Worm (Caenorhabditis elegans): ENCODE measurements around the gene T25F10.1.

Gene T25F10.1

DNA sequence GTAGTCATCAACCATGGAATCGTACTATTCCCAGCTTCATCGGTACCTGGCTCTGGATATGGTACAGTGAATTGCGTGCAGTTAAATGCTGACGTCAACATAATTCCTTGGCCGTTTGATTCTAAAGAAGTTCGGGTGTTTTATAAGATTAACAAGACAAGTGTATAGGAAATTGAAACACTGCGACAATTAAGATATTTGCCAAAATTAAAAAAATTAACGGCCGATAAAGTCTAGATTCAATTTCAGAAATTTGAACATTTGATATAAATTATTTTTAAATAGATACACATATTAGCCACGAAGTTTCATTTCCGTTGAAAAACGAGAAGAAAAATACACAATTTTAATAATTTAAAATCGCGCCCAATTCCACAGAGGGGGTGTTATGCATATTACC lies 38.0 kb downstream of the T25F10.1 start, which contains the start of gene dmsr-12:
dmsr-12 (minus strand) TSS at position 101 of the 400 bp plus-strand sequence.
- no peak for TF ChIP-seq nhr-77 (tag; optimal IDR thresholded peaks at IDR 0.05)
- TF ChIP-seq ZK546.5 (tag; optimal IDR thresholded peaks at IDR 0.05), result no peak
- TF ChIP-seq nhr-76 (tag; optimal IDR thresholded peaks at IDR 0.05), result no peak
- TF ChIP-seq lsy-2 (tag; optimal IDR thresholded peaks at IDR 0.05), result no peak
- TF ChIP-seq tra-1 (GFP tag; IDR thresholded peaks at IDR 0.05), result no peak
- TF ChIP-seq fkh-10 (GFP tag; optimal IDR thresholded peaks at IDR 0.05), result no peak
- TF ChIP-seq nhr-11 (tag; optimal IDR thresholded peaks at IDR 0.05), result no peak
- no peak for TF ChIP-seq nhr-28 (tag; optimal IDR thresholded peaks at IDR 0.05)
- no peak for TF ChIP-seq F37D6.2 (tag; optimal IDR thresholded peaks at IDR 0.05)
- TF ChIP-seq lin-39 (tag; optimal IDR thresholded peaks at IDR 0.05), result no peak
- TF ChIP-seq mxl-2 (GFP tag; conservative IDR thresholded peaks at IDR 0.05), result no peak
- TF ChIP-seq F49E8.2 (tag; optimal IDR thresholded peaks at IDR 0.05; ENCODE audit: borderline replicate concordance), result no peak
- no peak for TF ChIP-seq ztf-11 (tag; optimal IDR thresholded peaks at IDR 0.05)
- TF ChIP-seq dmd-8 (GFP tag; IDR thresholded peaks at IDR 0.05), result no peak
- TF ChIP-seq spr-3 (GFP tag; optimal IDR thresholded peaks at IDR 0.05), result no peak
- no peak for TF ChIP-seq lin-38 (GFP tag; IDR thresholded peaks at IDR 0.05)
- no peak for TF ChIP-seq mdt-29 (GFP tag; IDR thresholded peaks at IDR 0.05)
- no peak for TF ChIP-seq ceh-20 (GFP tag; IDR thresholded peaks at IDR 0.05)
- TF ChIP-seq ceh-44 (GFP tag; IDR thresholded peaks at IDR 0.05), result no peak
- no peak for TF ChIP-seq mes-2 (tag; optimal IDR thresholded peaks at IDR 0.05; ENCODE audit: poor library complexity, severe bottlenecking)

ce11 chrV:6808962-6809361 lies 40.7 kb downstream of the T25F10.1 start, which contains the start of gene dmsr-16:
Gene dmsr-16 (minus strand): TSS chrV:6809062.
- TF ChIP-seq nhr-6 (tag; optimal IDR thresholded peaks at IDR 0.05), result no peak
- peak in 1 of 2 experiments; percentile 34 for TF ChIP-seq unc-62 (GFP tag; optimal IDR thresholded peaks at IDR 0.05 in 1 of 2)
- TF ChIP-seq unc-62 (tag; optimal IDR thresholded peaks at IDR 0.05), result no peak

- peak; percentile 71 for TF ChIP-seq pqm-1 (tag; optimal IDR thresholded peaks at IDR 0.05)
- TF ChIP-seq T20F7.1 (GFP tag; optimal IDR thresholded peaks at IDR 0.05), result no peak
- TF ChIP-seq nhr-28 (tag; optimal IDR thresholded peaks at IDR 0.05), result peak; percentile 73
- no peak for TF ChIP-seq saeg-2 (GFP tag; IDR thresholded peaks at IDR 0.05)
- no peak for TF ChIP-seq nhr-41 (GFP tag; IDR thresholded peaks at IDR 0.05)
- TF ChIP-seq tag-97 (GFP tag; IDR thresholded peaks at IDR 0.05), result no peak
- TF ChIP-seq daf-16 (GFP tag; optimal IDR thresholded peaks at IDR 0.05), result no peak
- TF ChIP-seq daf-16 (tag; optimal IDR thresholded peaks at IDR 0.05), result peak; percentile 64
- TF ChIP-seq duxl-1 (tag; optimal IDR thresholded peaks at IDR 0.05; ENCODE audit: poor library complexity), result no peak
Observed at ce11 chrV:6810091-6810490, 41.8 kb downstream of the T25F10.1 start.

DNA sequence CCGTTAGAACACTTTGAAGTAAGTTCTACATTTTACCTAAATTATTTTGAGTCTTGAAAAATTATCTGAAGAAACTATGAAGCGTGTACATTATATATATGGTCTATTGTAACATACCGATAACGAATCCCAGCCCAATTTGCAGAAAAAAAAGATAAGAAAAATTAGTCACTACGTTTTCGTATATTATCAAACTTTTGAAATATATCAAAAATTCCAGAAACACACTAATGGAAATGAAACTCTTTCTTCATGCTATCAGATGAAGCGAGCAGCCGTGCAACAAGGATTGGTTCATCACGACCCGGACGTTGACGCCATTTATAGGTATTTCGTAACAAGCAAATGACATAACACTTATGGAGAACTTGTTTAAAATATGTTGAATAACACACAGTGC lies 43.6 kb downstream of the T25F10.1 start:
- TF ChIP-seq egl-27 (tag; optimal IDR thresholded peaks at IDR 0.05), result no peak
- TF ChIP-seq duxl-1 (tag; optimal IDR thresholded peaks at IDR 0.05; ENCODE audit: poor library complexity), result no peak
- no peak for TF ChIP-seq ctbp-1 (GFP tag; IDR thresholded peaks at IDR 0.05)
- TF ChIP-seq F44E2.7 (GFP tag; IDR thresholded peaks at IDR 0.05), result no peak
- TF ChIP-seq ceh-62 (tag; optimal IDR thresholded peaks at IDR 0.05), result no peak
- no peak for TF ChIP-seq lir-3 (tag; optimal IDR thresholded peaks at IDR 0.05)
- peak; percentile 83 for TF ChIP-seq dmd-6 (GFP tag; IDR thresholded peaks at IDR 0.05)
- no peak for TF ChIP-seq tra-1 (GFP tag; IDR thresholded peaks at IDR 0.05)
- no peak for TF ChIP-seq Y105C5A.15 (GFP tag; IDR thresholded peaks at IDR 0.05)
- TF ChIP-seq D1046.2 (GFP tag; IDR thresholded peaks at IDR 0.05), result no peak
- TF ChIP-seq snpc-4 (tag; optimal IDR thresholded peaks at IDR 0.05), result no peak
- TF ChIP-seq dpl-1 (GFP tag; optimal IDR thresholded peaks at IDR 0.05), result no peak
- no peak for TF ChIP-seq zfp-3 (GFP tag; conservative IDR thresholded peaks at IDR 0.05)
- peak in 1 of 2 experiments; percentile 40 for TF ChIP-seq unc-62 (GFP tag; optimal IDR thresholded peaks at IDR 0.05 in 1 of 2)
- TF ChIP-seq unc-62 (tag; optimal IDR thresholded peaks at IDR 0.05), result no peak
- no peak for TF ChIP-seq nhr-41 (GFP tag; IDR thresholded peaks at IDR 0.05)
- TF ChIP-seq spr-3 (GFP tag; optimal IDR thresholded peaks at IDR 0.05), result no peak
- TF ChIP-seq nhr-77 (tag; optimal IDR thresholded peaks at IDR 0.05), result no peak
- no peak for TF ChIP-seq hmg-1.1 (GFP tag; IDR thresholded peaks at IDR 0.05)
- TF ChIP-seq pqm-1 (tag; optimal IDR thresholded peaks at IDR 0.05), result peak; percentile 89
- no peak for TF ChIP-seq zip-11 (GFP tag; IDR thresholded peaks at IDR 0.05)
- no peak for TF ChIP-seq lin-38 (GFP tag; IDR thresholded peaks at IDR 0.05)
- TF ChIP-seq F26F4.8 (GFP tag; conservative IDR thresholded peaks at IDR 0.05), result no peak
- no peak for TF ChIP-seq daf-19 (GFP tag; conservative IDR thresholded peaks at IDR 0.05)
- TF ChIP-seq mdl-1 (tag; optimal IDR thresholded peaks at IDR 0.05), result no peak
- TF ChIP-seq T26A8.4 (GFP tag; IDR thresholded peaks at IDR 0.05), result no peak

All from whole organism, L4 larva.